Worm (Caenorhabditis elegans): Measurements from ENCODE around the gene T21C9.9.
A peak's percentile ranks its signal among the peaks of the same experiment; 100 is the strongest.

Gene T21C9.9

DNA sequence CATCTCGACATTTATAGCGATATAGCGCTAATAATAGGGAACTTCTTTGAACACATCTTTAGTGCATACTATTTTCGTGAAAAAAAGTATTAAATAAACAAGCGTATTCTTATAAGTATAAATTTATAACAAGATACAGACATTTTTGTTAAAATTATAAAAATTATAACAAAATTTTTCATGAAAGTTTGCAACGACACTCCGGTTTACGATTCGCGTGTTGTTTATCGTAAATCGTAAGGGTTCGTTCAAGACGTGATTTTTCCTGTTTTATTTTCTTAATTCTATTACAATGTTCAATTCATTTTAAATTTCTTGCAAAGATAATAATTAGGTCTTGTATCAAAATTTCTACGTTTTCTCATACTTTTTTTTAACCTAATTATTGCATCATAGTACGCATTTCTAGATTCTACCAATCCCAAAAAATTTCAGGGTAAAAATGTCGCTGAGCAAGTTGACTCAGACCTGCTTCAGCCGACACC, 6.3 kb upstream of the T21C9.9 start, which contains the start of gene scpl-4:
scpl-4 (plus strand) TSS at position 435 of the 485 bp plus-strand sequence.
- no peak for TF ChIP-seq ztf-11 (tag; optimal IDR thresholded peaks at IDR 0.05)
- no peak for TF ChIP-seq nhr-28 (tag; optimal IDR thresholded peaks at IDR 0.05)
- TF ChIP-seq nhr-23 (tag; optimal IDR thresholded peaks at IDR 0.05): no peak
- TF ChIP-seq ceh-82 (tag; optimal IDR thresholded peaks at IDR 0.05): no peak

DNA sequence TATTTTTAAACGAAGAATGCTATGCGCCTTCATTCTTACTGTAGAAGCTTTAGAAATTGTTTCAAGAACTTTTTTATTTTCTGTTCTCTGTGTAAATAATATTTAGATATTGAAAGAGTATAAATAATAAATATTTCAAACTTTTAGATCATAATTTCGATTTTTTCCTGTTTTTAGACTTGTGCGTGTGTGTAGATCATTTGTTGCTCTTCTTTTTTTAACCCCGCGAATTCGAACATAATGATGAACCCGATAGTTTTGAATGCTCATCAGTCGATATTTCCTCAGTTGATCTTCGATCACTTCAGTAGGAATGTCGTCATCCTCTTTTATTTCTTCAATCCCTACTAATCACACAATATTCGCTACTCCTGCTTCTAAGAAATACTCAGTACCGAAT, 4.9 kb upstream of the T21C9.9 start, which contains the start of gene T21C9.13:
T21C9.13 (plus strand) TSS at position 33 of the 400 bp plus-strand sequence.
- TF ChIP-seq elt-1 (tag; optimal IDR thresholded peaks at IDR 0.05) (no peak), mml-1 (tag; optimal IDR thresholded peaks at IDR 0.05) (no peak), lin-15B (tag; optimal IDR thresholded peaks at IDR 0.05) (no peak), ZK546.5 (tag; optimal IDR thresholded peaks at IDR 0.05) (no peak), nhr-237 (tag; optimal IDR thresholded peaks at IDR 0.05) (no peak), fos-1 (tag; optimal IDR thresholded peaks at IDR 0.05) (no peak), elt-2 (tag; optimal IDR thresholded peaks at IDR 0.05) (no peak), ztf-11 (tag; optimal IDR thresholded peaks at IDR 0.05) (no peak), egl-27 (tag; optimal IDR thresholded peaks at IDR 0.05) (no peak), nhr-25 (tag; optimal IDR thresholded peaks at IDR 0.05) (no peak)

DNA sequence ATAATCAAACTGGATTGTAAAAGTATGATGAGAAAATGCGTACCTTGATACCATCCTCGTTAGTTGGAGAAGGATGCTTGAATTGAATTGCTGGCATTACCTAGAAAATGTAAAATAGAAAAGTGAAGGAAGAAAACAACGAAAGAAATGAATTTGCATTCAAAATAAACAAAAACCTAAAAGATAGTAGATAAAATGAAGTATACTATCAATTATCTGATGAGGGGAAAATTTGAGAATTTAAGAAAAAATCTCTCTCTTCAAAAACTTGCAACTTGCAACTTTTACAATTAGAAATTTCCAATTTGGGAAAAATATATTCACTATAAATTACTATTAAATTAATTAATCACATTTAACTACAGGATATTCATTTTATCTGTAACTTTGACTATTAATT, 2.4 kb upstream of the T21C9.9 start, which contains the start of gene T21C9.11:
T21C9.11 (minus strand) TSS at position 101 of the 400 bp plus-strand sequence.
- TF ChIP-seq ceh-16 (tag; optimal IDR thresholded peaks at IDR 0.05) (no peak), nhr-28 (tag; optimal IDR thresholded peaks at IDR 0.05) (no peak), jun-1 (tag; optimal IDR thresholded peaks at IDR 0.05) (no peak), ZK546.5 (tag; optimal IDR thresholded peaks at IDR 0.05) (no peak), zag-1 (tag; optimal IDR thresholded peaks at IDR 0.05) (no peak), lin-39 (tag; optimal IDR thresholded peaks at IDR 0.05) (no peak), nhr-76 (tag; optimal IDR thresholded peaks at IDR 0.05) (no peak), fkh-2 (tag; optimal IDR thresholded peaks at IDR 0.05) (no peak), nfya-1 (tag; optimal IDR thresholded peaks at IDR 0.05; ENCODE audit: insufficient read depth) (no peak), ceh-82 (tag; optimal IDR thresholded peaks at IDR 0.05) (no peak), pha-4 (tag; optimal IDR thresholded peaks at IDR 0.05) (no peak)

DNA sequence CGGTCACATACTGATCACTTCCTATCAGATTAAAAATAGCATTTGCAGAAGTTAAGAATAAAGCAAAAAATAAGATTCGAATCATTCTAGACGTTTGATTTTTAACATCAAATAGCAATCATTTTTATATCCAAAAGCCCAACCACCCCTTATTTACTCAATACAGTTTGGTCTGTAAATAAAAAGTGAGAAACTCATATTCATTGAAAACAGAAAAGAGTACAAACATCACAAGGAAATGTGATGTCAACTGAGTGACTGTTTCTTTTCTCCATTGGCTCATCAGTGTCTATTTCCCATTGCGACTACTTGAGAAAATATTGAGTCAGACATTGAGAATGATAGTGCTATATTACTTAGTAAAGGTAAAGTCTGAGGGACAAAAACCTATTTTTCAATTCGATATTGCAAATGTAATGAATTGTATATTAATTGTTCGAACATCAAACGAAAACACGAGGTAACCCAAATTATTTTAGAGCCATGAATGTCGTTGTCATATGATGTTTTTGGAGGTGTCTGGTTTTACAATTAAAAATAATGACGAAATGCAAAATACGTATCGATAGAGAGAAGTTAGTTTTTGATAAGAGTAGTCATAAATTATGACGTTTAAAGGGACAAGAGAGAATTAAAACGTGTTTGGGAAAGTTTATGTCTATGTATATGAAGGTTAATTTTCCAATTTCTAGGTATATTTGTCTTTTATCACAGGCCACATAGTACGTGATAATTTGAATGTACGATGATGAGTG, 2.4 kb downstream of the T21C9.9 start, which contains the start of gene ttr-23:
ttr-23 (minus strand) TSS at position 87 of the 755 bp plus-strand sequence.
- no peak for TF ChIP-seq daf-12 (tag; optimal IDR thresholded peaks at IDR 0.05)
- no peak for TF ChIP-seq fkh-10 (GFP tag; optimal IDR thresholded peaks at IDR 0.05)
- no peak for TF ChIP-seq mml-1 (tag; optimal IDR thresholded peaks at IDR 0.05)
- TF ChIP-seq tbx-2 (tag; optimal IDR thresholded peaks at IDR 0.05): no peak
- TF ChIP-seq elt-2 (tag; optimal IDR thresholded peaks at IDR 0.05): peak; percentile 70
- TF ChIP-seq ama-1 (optimal IDR thresholded peaks at IDR 0.05): no peak
- no peak for TF ChIP-seq elt-1 (tag; optimal IDR thresholded peaks at IDR 0.05)
- no peak for TF ChIP-seq ceh-82 (tag; optimal IDR thresholded peaks at IDR 0.05)
- TF ChIP-seq ztf-4 (tag; optimal IDR thresholded peaks at IDR 0.05): no peak
- TF ChIP-seq sea-2 (GFP tag; optimal IDR thresholded peaks at IDR 0.05): no peak
- no peak for TF ChIP-seq nhr-76 (tag; optimal IDR thresholded peaks at IDR 0.05)
- TF ChIP-seq nhr-67 (tag; optimal IDR thresholded peaks at IDR 0.05): no peak
- TF ChIP-seq pqm-1 (tag; optimal IDR thresholded peaks at IDR 0.05): peak; percentile 6
- peak; percentile 51 for TF ChIP-seq pha-4 (tag; optimal IDR thresholded peaks at IDR 0.05)
- TF ChIP-seq nhr-23 (tag; optimal IDR thresholded peaks at IDR 0.05): no peak
- no peak for TF ChIP-seq fos-1 (tag; optimal IDR thresholded peaks at IDR 0.05)
- peak; percentile 37 for TF ChIP-seq ceh-28 (tag; optimal IDR thresholded peaks at IDR 0.05)
- no peak for TF ChIP-seq zag-1 (tag; optimal IDR thresholded peaks at IDR 0.05)
- no peak for TF ChIP-seq nhr-12 (tag; optimal IDR thresholded peaks at IDR 0.05)
- no peak for TF ChIP-seq unc-39 (tag; optimal IDR thresholded peaks at IDR 0.05)

DNA sequence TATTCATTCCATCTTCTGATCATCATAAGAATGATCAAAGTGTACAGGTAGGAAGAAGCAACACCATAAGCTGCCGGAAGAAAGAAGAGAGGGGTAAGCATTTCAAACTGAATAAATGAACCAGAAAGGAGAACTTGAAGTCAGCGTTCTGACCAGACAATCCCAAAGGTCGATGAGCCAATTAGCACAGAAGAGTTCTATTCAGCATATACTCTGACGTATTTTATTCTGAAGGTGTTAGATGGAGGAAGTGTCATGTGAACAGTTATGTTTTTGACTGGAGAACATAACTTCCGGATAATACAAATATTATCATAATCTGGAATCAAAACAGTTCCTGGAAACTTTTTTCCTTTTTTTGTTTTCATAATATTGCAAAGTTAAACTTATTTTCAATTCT, 3.7 kb downstream of the T21C9.9 start, which contains the start of gene srg-32:
srg-32 (minus strand) TSS at position 101 of the 400 bp plus-strand sequence.
- no peak for TF ChIP-seq ceh-28 (tag; optimal IDR thresholded peaks at IDR 0.05)
- no peak for TF ChIP-seq lin-15B (tag; optimal IDR thresholded peaks at IDR 0.05)
- no peak for TF ChIP-seq unc-39 (tag; optimal IDR thresholded peaks at IDR 0.05)
- TF ChIP-seq pqm-1 (tag; optimal IDR thresholded peaks at IDR 0.05): no peak
- no peak for TF ChIP-seq nfya-1 (tag; optimal IDR thresholded peaks at IDR 0.05; ENCODE audit: insufficient read depth)
